Worm (Caenorhabditis elegans) whole organism, L1 larva: ENCODE results near the gene nhr-129.

Experiments used
- elt-3 ChIP-seq, 6 experiments: fragments of 150-350 bp in 1 of 6; sonication (generic microtip); optimal IDR thresholded peaks; 2 replicates each; lab custom pipeline; 2017 to 2018; ENCODE audit warnings: missing biosample characterization in 6 of 6, missing genetic modification characterization in 6 of 6, inconsistent platforms in 1 of 6
- fkh-10 ChIP-seq: sonication (generic microtip); optimal IDR thresholded peaks from 2 replicates; lab custom pipeline; 2017; ENCODE audit warnings: missing biosample characterization, missing genetic modification reagents, missing genetic modification characterization
- lsy-2 ChIP-seq, 2 experiments: fragments of 150-350 bp; optimal IDR thresholded peaks; 2 replicates each; lab custom pipeline; 2014; ENCODE audit warnings: missing biosample characterization in 2 of 2, missing genetic modification characterization in 2 of 2
- pqm-1 ChIP-seq: sonication (generic microtip); optimal IDR thresholded peaks from 3 replicates; lab custom pipeline; 2017; ENCODE audit warnings: missing biosample characterization, missing genetic modification characterization
- sox-4 ChIP-seq: sonication (generic microtip); optimal IDR thresholded peaks from 2 replicates; lab custom pipeline; 2016; ENCODE audit warnings: missing genetic modification characterization, missing compliant biosample characterization
- ztf-11 ChIP-seq, 2 experiments: sonication (generic microtip); optimal IDR thresholded peaks; 2 replicates each; lab custom pipeline; 2016 to 2017; ENCODE audit warnings: missing genetic modification characterization in 2 of 2, missing biosample characterization in 1 of 2, missing compliant biosample characterization in 1 of 2

DNA sequence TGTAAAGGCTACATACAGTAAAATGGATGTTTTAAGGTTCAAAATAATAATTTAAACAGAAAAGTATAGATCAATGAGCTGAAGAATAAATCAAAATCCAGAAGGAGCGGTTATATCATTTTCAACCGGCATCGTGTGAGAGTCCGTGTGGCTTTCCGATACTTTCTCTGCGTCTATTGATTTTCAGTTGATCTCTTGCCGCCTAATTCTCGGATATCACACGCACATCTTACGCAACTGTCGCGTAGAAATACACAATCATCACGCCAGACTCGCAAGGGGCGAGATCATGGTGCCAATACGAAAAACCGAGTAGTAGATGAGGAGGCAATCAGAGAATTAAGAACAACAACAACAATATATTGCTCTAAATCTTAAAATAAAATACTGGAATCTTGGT lies 41.9 kb downstream of the nhr-129 start:
- TF ChIP-seq sox-4 (tag; lab: Kevin White, UChicago) (no peak), ztf-11 (tag; optimal IDR thresholded peaks at IDR 0.05; lab: Kevin White, UChicago) (no peak), fkh-10 (GFP tag; lab: Kevin White, UChicago) (no peak), lsy-2 (tag; optimal IDR thresholded peaks at IDR 0.05; lab: Kevin White, UChicago) (peak in 1 of 2 experiments; percentile 7), elt-3 (tag; optimal IDR thresholded peaks at IDR 0.05; lab: Kevin White, UChicago) (no peak), pqm-1 (tag; lab: Kevin White, UChicago) (no peak)
